Worm (Caenorhabditis elegans) whole organism, L3 larva: Measurements from ENCODE around the gene sel-15.

Source experiments
- R02D3.7 ChIP-seq: fragments of 150-350 bp; optimal IDR thresholded peaks from 2 replicates; lab custom pipeline; 2014; ENCODE audit warnings: missing biosample characterization, missing genetic modification characterization
- ZK546.5 ChIP-seq: sonication (generic microtip); optimal IDR thresholded peaks from 2 replicates; lab custom pipeline; 2017; ENCODE audit warnings: missing biosample characterization, missing genetic modification characterization
- ama-1 ChIP-seq: fragments of 150-350 bp; optimal IDR thresholded peaks from 2 replicates; lab custom pipeline; 2018
- ceh-28 ChIP-seq: fragments of 150-350 bp; optimal IDR thresholded peaks from 2 replicates; lab custom pipeline; 2014; ENCODE audit warnings: missing biosample characterization, missing genetic modification reagents, missing genetic modification characterization
- daf-12 ChIP-seq: fragments of 150-350 bp; optimal IDR thresholded peaks from 2 replicates; lab custom pipeline; 2014; ENCODE audit warnings: missing biosample characterization, missing genetic modification reagents, missing genetic modification characterization
- egl-5 ChIP-seq: fragments of 150-350 bp; optimal IDR thresholded peaks from 2 replicates; lab custom pipeline; 2017; ENCODE audit warnings: missing biosample characterization, missing genetic modification reagents, missing genetic modification characterization, inconsistent platforms
- elt-1 ChIP-seq: fragments of 150-350 bp; optimal IDR thresholded peaks from 2 replicates; lab custom pipeline; 2014; ENCODE audit warnings: missing biosample characterization, missing genetic modification characterization
- elt-2 ChIP-seq: sonication (generic microtip); optimal IDR thresholded peaks from 2 replicates; lab custom pipeline; 2016; ENCODE audit warnings: missing genetic modification reagents, mild to moderate bottlenecking, missing genetic modification characterization, missing compliant biosample characterization
- fos-1 ChIP-seq: fragments of 150-350 bp; optimal IDR thresholded peaks from 2 replicates; lab custom pipeline; 2014; ENCODE audit warnings: missing biosample characterization, missing genetic modification characterization
- hmg-11 ChIP-seq: sonication (generic microtip); optimal IDR thresholded peaks from 2 replicates; lab custom pipeline; 2016; ENCODE audit warnings: missing genetic modification characterization, missing compliant biosample characterization
- jun-1 ChIP-seq: fragments of 150-350 bp; optimal IDR thresholded peaks from 2 replicates; lab custom pipeline; 2014; ENCODE audit warnings: missing biosample characterization, missing genetic modification reagents, missing genetic modification characterization
- lin-15B ChIP-seq: fragments of 150-350 bp; optimal IDR thresholded peaks from 2 replicates; lab custom pipeline; 2014; ENCODE audit warnings: missing biosample characterization, missing genetic modification characterization
- lsy-12 ChIP-seq: sonication (generic microtip); optimal IDR thresholded peaks from 2 replicates; lab custom pipeline; 2016; ENCODE audit warnings: mild to moderate bottlenecking, missing genetic modification characterization, missing compliant biosample characterization
- mdl-1 ChIP-seq: fragments of 150-350 bp; optimal IDR thresholded peaks from 2 replicates; lab custom pipeline; 2014; ENCODE audit warnings: missing biosample characterization, missing genetic modification characterization
- nfya-1 ChIP-seq: sonication (generic microtip); optimal IDR thresholded peaks from 2 replicates; lab custom pipeline; 2017; ENCODE audit warnings: missing genetic modification characterization, mild to moderate bottlenecking, missing compliant biosample characterization, antibody characterized with exemption, moderate library complexity; ENCODE audit not compliant: insufficient read depth
- nhr-11 ChIP-seq: fragments of 150-350 bp; optimal IDR thresholded peaks from 2 replicates; lab custom pipeline; 2014; ENCODE audit warnings: missing biosample characterization, missing genetic modification characterization
- nhr-12 ChIP-seq: fragments of 150-350 bp; optimal IDR thresholded peaks from 2 replicates; lab custom pipeline; 2014; ENCODE audit warnings: missing biosample characterization, missing genetic modification characterization
- nhr-23 ChIP-seq: fragments of 150-350 bp; optimal IDR thresholded peaks from 2 replicates; lab custom pipeline; 2014; ENCODE audit warnings: missing biosample characterization, missing genetic modification reagents, missing genetic modification characterization
- nhr-25 ChIP-seq: sonication (generic microtip); optimal IDR thresholded peaks from 2 replicates; lab custom pipeline; 2017; ENCODE audit warnings: missing biosample characterization, missing genetic modification characterization
- nhr-43 ChIP-seq: sonication (generic microtip); optimal IDR thresholded peaks from 2 replicates; lab custom pipeline; 2016; ENCODE audit warnings: mild to moderate bottlenecking, missing genetic modification characterization, missing compliant biosample characterization; ENCODE audit not compliant: poor library complexity, severe bottlenecking
- nhr-76 ChIP-seq: fragments of 150-350 bp; sonication (generic microtip); optimal IDR thresholded peaks from 5 replicates; lab custom pipeline; 2014; ENCODE audit warnings: missing biosample characterization, missing genetic modification characterization
- nhr-77 ChIP-seq: fragments of 150-350 bp; optimal IDR thresholded peaks from 2 replicates; lab custom pipeline; 2014; ENCODE audit warnings: missing biosample characterization, missing genetic modification characterization
- pha-4 ChIP-seq: fragments of 150-350 bp; optimal IDR thresholded peaks from 2 replicates; lab custom pipeline; 2014; ENCODE audit warnings: missing biosample characterization, missing genetic modification reagents, missing genetic modification characterization
- pqm-1 ChIP-seq: fragments of 150-350 bp; optimal IDR thresholded peaks from 2 replicates; lab custom pipeline; 2017; ENCODE audit warnings: missing biosample characterization, missing genetic modification characterization, inconsistent platforms
- sea-2 ChIP-seq: fragments of 150-350 bp; sonication (generic microtip); optimal IDR thresholded peaks from 4 replicates; lab custom pipeline; 2014; ENCODE audit warnings: missing biosample characterization, missing genetic modification reagents, missing genetic modification characterization
- snpc-4 ChIP-seq: fragments of 150-350 bp; optimal IDR thresholded peaks from 2 replicates; lab custom pipeline; 2014; ENCODE audit warnings: missing biosample characterization, missing genetic modification characterization
- tbx-2 ChIP-seq: sonication (generic microtip); optimal IDR thresholded peaks from 2 replicates; lab custom pipeline; 2016; ENCODE audit warnings: mild to moderate bottlenecking, missing genetic modification characterization, missing compliant biosample characterization
- unc-62 ChIP-seq: fragments of 150-350 bp; sonication (generic microtip); optimal IDR thresholded peaks from 4 replicates; lab custom pipeline; 2014; ENCODE audit warnings: missing biosample characterization, missing genetic modification reagents, missing genetic modification characterization
- ztf-4 ChIP-seq: fragments of 150-350 bp; optimal IDR thresholded peaks from 2 replicates; lab custom pipeline; 2014; ENCODE audit warnings: missing biosample characterization, missing genetic modification characterization

sel-15 gene

DNA sequence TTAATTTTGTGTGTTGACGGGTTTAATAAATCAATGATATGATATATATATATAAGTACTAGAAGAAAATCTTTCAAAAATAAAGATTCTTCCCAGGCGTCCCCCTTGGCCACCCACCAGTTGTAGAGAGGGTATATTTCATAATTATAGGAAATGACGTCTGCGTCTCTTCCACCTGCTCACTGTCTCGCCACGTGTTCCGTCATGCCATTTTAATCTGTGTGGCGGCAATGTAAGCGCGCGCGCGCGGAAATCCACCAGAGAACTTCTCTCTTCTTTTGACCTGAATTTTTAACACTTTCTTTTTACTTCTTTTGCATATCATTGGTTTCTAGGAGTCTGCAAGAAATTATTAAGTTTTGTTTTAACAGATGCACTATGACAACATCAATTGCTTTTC lies 41.9 kb downstream of the sel-15 start:
- TF ChIP-seq lin-15B (tag; lab: Kevin White, UChicago) = no peak
- TF ChIP-seq nhr-23 (tag; lab: Kevin White, UChicago) = peak; percentile 52

ce11 chrIII:651587-651986 lies 44.7 kb downstream of the sel-15 start:
- TF ChIP-seq R02D3.7 (tag; lab: Kevin White, UChicago) (no peak), ceh-28 (tag; lab: Kevin White, UChicago) (peak; percentile 52), pqm-1 (tag; lab: Kevin White, UChicago) (peak; percentile 76), elt-2 (tag; lab: Kevin White, UChicago) (peak; percentile 71), daf-12 (tag; lab: Kevin White, UChicago) (no peak), jun-1 (peak; percentile 54), nhr-11 (no peak), snpc-4 (tag; lab: Kevin White, UChicago) (no peak), ama-1 (no peak), nhr-25 (tag; lab: Kevin White, UChicago) (peak; percentile 48)

DNA sequence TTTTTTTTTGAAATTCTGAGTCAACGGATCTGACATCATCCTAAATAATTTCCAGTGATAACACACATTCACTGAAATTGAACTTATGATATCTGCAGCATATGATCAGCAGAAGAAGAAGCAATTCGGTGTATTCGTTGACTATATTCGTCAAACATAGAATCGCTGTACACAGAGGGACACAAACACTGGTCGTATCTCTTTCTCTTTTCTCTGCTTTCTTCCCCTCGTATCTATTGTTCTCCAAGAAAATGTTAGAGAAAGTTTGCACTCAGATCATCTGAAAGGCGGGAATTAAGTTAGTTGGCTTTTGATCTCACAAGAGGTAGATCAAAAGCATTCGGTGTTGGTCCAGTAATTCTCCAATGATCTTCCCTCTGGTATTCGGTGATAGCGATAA lies 45.7 kb downstream of the sel-15 start:
- TF ChIP-seq lsy-12 (tag; lab: Kevin White, UChicago) = no peak
- no peak for TF ChIP-seq nhr-23 (tag; lab: Kevin White, UChicago)
- no peak for TF ChIP-seq nhr-76 (tag; lab: Kevin White, UChicago)
- no peak for TF ChIP-seq tbx-2 (tag; lab: Kevin White, UChicago)
- peak; percentile 57 for TF ChIP-seq nhr-25 (tag; lab: Kevin White, UChicago)

- TF ChIP-seq ama-1 (no peak), unc-62 (GFP tag; lab: Kevin White, UChicago) (no peak), nhr-11 (no peak)
These were observed 46.3 kb downstream of the sel-15 start for ce11 chrIII:649935-650334.

DNA sequence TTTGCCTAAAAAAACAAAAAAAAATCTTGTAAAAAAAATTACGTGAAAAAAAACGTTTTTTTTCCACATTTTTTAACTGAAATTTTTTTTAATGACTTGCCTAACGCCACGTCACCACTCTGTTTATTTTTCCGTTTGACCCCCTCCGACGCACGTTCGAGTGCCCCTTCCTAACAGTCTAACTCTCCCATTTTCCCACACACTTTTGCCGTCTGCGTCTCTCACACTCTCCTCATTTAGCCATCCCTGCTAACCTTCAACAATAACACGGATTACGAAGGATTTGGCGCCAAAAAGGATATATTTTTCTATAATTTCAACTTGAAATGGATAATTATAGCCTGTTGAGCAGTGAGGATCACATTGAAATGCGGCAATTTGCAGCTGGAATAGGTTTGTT lies 49.0 kb downstream of the sel-15 start:
- no peak for TF ChIP-seq ceh-28 (tag; lab: Kevin White, UChicago)
- TF ChIP-seq nfya-1 = peak; percentile 26
- TF ChIP-seq daf-12 (tag; lab: Kevin White, UChicago) = no peak
- TF ChIP-seq sea-2 = no peak
- TF ChIP-seq nhr-76 (tag; lab: Kevin White, UChicago) = no peak
- TF ChIP-seq hmg-11 (tag; lab: Kevin White, UChicago) = peak; percentile 47
- no peak for TF ChIP-seq ZK546.5 (tag; lab: Kevin White, UChicago)
- peak; percentile 19 for TF ChIP-seq nhr-23 (tag; lab: Kevin White, UChicago)
- peak; percentile 78 for TF ChIP-seq pha-4
- no peak for TF ChIP-seq ztf-4 (tag; lab: Kevin White, UChicago)
- no peak for TF ChIP-seq lin-15B (tag; lab: Kevin White, UChicago)
- TF ChIP-seq, all 47 proteins: peak for 4

DNA sequence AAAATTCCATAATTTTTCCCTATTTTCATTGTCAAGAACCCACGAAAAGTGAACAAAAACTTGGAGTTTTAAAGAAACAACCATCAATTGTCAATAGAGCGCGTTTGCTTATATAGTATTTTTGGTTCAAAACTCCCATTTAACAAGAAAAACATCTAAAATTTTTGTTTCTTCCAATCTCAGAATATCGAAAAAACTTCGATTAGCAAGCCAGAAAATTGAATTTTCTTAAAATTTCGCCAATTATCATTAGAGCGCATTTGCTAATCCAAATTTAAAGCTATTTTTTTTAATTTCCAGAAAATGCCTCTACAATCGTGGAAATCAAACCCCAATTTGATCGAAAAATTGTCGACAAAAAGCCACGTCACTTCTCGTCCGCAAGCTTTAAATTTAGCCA lies 49.8 kb downstream of the sel-15 start, which contains the start of gene orai-1:
Gene orai-1 (plus strand): TSS at position 301 of the 400 bp plus-strand sequence.
- no peak for TF ChIP-seq fos-1 (tag; lab: Kevin White, UChicago)
- TF ChIP-seq tbx-2 (tag; lab: Kevin White, UChicago) = no peak
- no peak for TF ChIP-seq hmg-11 (tag; lab: Kevin White, UChicago)
- TF ChIP-seq nhr-12 (tag; lab: Kevin White, UChicago) = no peak
- no peak for TF ChIP-seq egl-5 (tag; lab: Kevin White, UChicago)
- no peak for TF ChIP-seq unc-62 (GFP tag; lab: Kevin White, UChicago)
- TF ChIP-seq daf-12 (tag; lab: Kevin White, UChicago) = no peak
- no peak for TF ChIP-seq pqm-1 (tag; lab: Kevin White, UChicago)
- TF ChIP-seq nhr-77 (tag; lab: Kevin White, UChicago) = no peak
- TF ChIP-seq ZK546.5 (tag; lab: Kevin White, UChicago) = no peak
- no peak for TF ChIP-seq sea-2
- TF ChIP-seq snpc-4 (tag; lab: Kevin White, UChicago) = no peak
- no peak for TF ChIP-seq mdl-1 (tag; lab: Kevin White, UChicago)
- no peak for TF ChIP-seq ztf-4 (tag; lab: Kevin White, UChicago)

DNA sequence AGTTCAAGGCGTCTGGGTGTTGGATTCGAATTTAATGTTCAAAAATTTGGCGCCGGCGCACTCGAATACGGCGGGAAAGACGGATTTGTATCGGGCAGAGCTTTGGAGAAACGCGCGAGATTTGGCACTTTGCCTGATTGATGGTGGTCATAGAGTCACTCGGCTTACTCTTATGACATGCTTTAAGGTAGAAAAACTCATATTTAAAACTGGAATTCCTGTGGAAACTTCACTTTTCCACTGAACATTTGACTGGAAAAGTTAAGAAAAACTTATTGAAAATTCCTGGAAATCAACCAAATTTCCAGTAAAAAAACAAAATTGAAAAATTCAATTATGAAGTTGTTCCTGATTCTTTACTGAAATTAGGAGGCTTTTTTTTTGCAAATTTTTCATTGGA lies 51.6 kb downstream of the sel-15 start:
- TF ChIP-seq ceh-28 (tag; lab: Kevin White, UChicago) (no peak), R02D3.7 (tag; lab: Kevin White, UChicago) (no peak), fos-1 (tag; lab: Kevin White, UChicago) (no peak), nhr-43 (tag; lab: Kevin White, UChicago) (no peak), tbx-2 (tag; lab: Kevin White, UChicago) (no peak), nhr-25 (tag; lab: Kevin White, UChicago) (no peak), elt-1 (no peak)
